Fruit fly (Drosophila melanogaster) whole organism, wandering third instar larva: ENCODE measurements around the gene wntD.

ENCODE experiments used
- Abd-B ChIP-seq: fragments of >200 bp; optimal IDR thresholded peaks from 2 replicates; lab custom pipeline; 2017; ENCODE audit warnings: missing biosample characterization, missing genetic modification characterization
- CrebA ChIP-seq: fragments of 200-800 bp; sonication (Bioruptor generic); optimal IDR thresholded peaks from 2 replicates; lab custom pipeline; 2016; ENCODE audit warnings: missing biosample characterization, mild to moderate bottlenecking, missing genetic modification characterization, borderline replicate concordance
- Dif ChIP-seq: fragments of 200-275, 200-300 bp; sonication (Bioruptor generic); optimal IDR thresholded peaks from 2 replicates; lab custom pipeline; 2018; ENCODE audit warnings: missing biosample characterization, missing genetic modification characterization; ENCODE audit not compliant: partially characterized antibody
- Myc ChIP-seq: fragments of >200 bp; optimal IDR thresholded peaks from 2 replicates; lab custom pipeline; 2017
- OdsH ChIP-seq: fragments of 200-800 bp; sonication (Bioruptor generic); optimal IDR thresholded peaks from 2 replicates; lab custom pipeline; 2016; ENCODE audit warnings: missing biosample characterization, mild to moderate bottlenecking, missing genetic modification characterization
- jim ChIP-seq: fragments of 175-275, 200-325 bp; sonication (Bioruptor generic); optimal IDR thresholded peaks from 2 replicates; lab custom pipeline; 2016; ENCODE audit warnings: missing biosample characterization, mild to moderate bottlenecking, missing genetic modification characterization
- psq ChIP-seq: fragments of 200-800 bp; sonication (Bioruptor generic); optimal IDR thresholded peaks from 3 replicates; lab custom pipeline; 2017; ENCODE audit warnings: missing biosample characterization, mild to moderate bottlenecking, missing genetic modification characterization, moderate library complexity

- TF ChIP-seq OdsH (GFP tag; lab: Kevin White, UChicago) (no peak), Dif (no peak), jim (no peak), Myc (no peak), psq (GFP tag; lab: Kevin White, UChicago) (no peak), Abd-B (GFP tag; lab: Kevin White, UChicago) (no peak), CrebA (GFP tag; lab: Kevin White, UChicago) (no peak)
Observed at dm6 chr3R:13270648-13271047, 22.4 kb downstream of the wntD start.
